Worm (Caenorhabditis elegans) whole organism, L3 larva: ENCODE data around the gene D2085.7.

Source experiments
- R02D3.7 ChIP-seq: fragments of 150-350 bp; optimal IDR thresholded peaks from 2 replicates; lab custom pipeline; 2014; ENCODE audit warnings: missing biosample characterization, missing genetic modification characterization
- aly-2 ChIP-seq: fragments of 150-350 bp; optimal IDR thresholded peaks from 2 replicates; lab custom pipeline; 2014; ENCODE audit warnings: missing biosample characterization, missing genetic modification characterization
- ama-1 ChIP-seq: fragments of 150-350 bp; optimal IDR thresholded peaks from 2 replicates; lab custom pipeline; 2018
- ceh-16 ChIP-seq: sonication (generic microtip); optimal IDR thresholded peaks from 2 replicates; lab custom pipeline; 2017; ENCODE audit warnings: missing biosample characterization, missing genetic modification characterization
- ceh-28 ChIP-seq: fragments of 150-350 bp; optimal IDR thresholded peaks from 2 replicates; lab custom pipeline; 2014; ENCODE audit warnings: missing biosample characterization, missing genetic modification reagents, missing genetic modification characterization
- ceh-82 ChIP-seq: fragments of 150-350 bp; optimal IDR thresholded peaks from 2 replicates; lab custom pipeline; 2014; ENCODE audit warnings: missing biosample characterization, missing genetic modification characterization
- daf-12 ChIP-seq: fragments of 150-350 bp; optimal IDR thresholded peaks from 2 replicates; lab custom pipeline; 2014; ENCODE audit warnings: missing biosample characterization, missing genetic modification reagents, missing genetic modification characterization
- egl-27 ChIP-seq: sonication (generic microtip); optimal IDR thresholded peaks from 4 replicates; lab custom pipeline; 2017; ENCODE audit warnings: missing biosample characterization, missing genetic modification reagents, missing genetic modification characterization
- elt-2 ChIP-seq: sonication (generic microtip); optimal IDR thresholded peaks from 2 replicates; lab custom pipeline; 2016; ENCODE audit warnings: missing genetic modification reagents, mild to moderate bottlenecking, missing genetic modification characterization, missing compliant biosample characterization
- elt-3 ChIP-seq, 3 experiments: fragments of 150-350 bp in 1 of 3; sonication (generic microtip) in 2 of 3; optimal IDR thresholded peaks; 2 replicates in 2 of 3; 4 replicates in 1 of 3; lab custom pipeline; 2014 to 2017; ENCODE audit warnings: missing biosample characterization in 3 of 3, missing genetic modification characterization in 3 of 3
- eor-1 ChIP-seq, 2 experiments: fragments of 150-350 bp; optimal IDR thresholded peaks; 2 replicates each; lab custom pipeline; 2014 to 2018; ENCODE audit warnings: missing biosample characterization in 2 of 2, missing genetic modification characterization in 2 of 2
- fkh-10 ChIP-seq: sonication (generic microtip); optimal IDR thresholded peaks from 2 replicates; lab custom pipeline; 2017; ENCODE audit warnings: missing biosample characterization, missing genetic modification reagents, missing genetic modification characterization
- fos-1 ChIP-seq: fragments of 150-350 bp; optimal IDR thresholded peaks from 2 replicates; lab custom pipeline; 2014; ENCODE audit warnings: missing biosample characterization, missing genetic modification characterization
- jun-1 ChIP-seq: fragments of 150-350 bp; optimal IDR thresholded peaks from 2 replicates; lab custom pipeline; 2014; ENCODE audit warnings: missing biosample characterization, missing genetic modification reagents, missing genetic modification characterization
- lin-15B ChIP-seq: fragments of 150-350 bp; optimal IDR thresholded peaks from 2 replicates; lab custom pipeline; 2014; ENCODE audit warnings: missing biosample characterization, missing genetic modification characterization
- lsy-12 ChIP-seq: sonication (generic microtip); optimal IDR thresholded peaks from 2 replicates; lab custom pipeline; 2016; ENCODE audit warnings: mild to moderate bottlenecking, missing genetic modification characterization, missing compliant biosample characterization
- mml-1 ChIP-seq: fragments of 150-350 bp; sonication (generic microtip); optimal IDR thresholded peaks from 3 replicates; lab custom pipeline; 2014; ENCODE audit warnings: missing biosample characterization, missing genetic modification characterization
- nfya-1 ChIP-seq: sonication (generic microtip); optimal IDR thresholded peaks from 2 replicates; lab custom pipeline; 2017; ENCODE audit warnings: missing genetic modification characterization, mild to moderate bottlenecking, missing compliant biosample characterization, antibody characterized with exemption, moderate library complexity; ENCODE audit not compliant: insufficient read depth
- nhr-11 ChIP-seq: fragments of 150-350 bp; optimal IDR thresholded peaks from 2 replicates; lab custom pipeline; 2014; ENCODE audit warnings: missing biosample characterization, missing genetic modification characterization
- nhr-237 ChIP-seq: fragments of 150-350 bp; optimal IDR thresholded peaks from 2 replicates; lab custom pipeline; 2014; ENCODE audit warnings: missing biosample characterization, missing genetic modification characterization
- nhr-25 ChIP-seq: sonication (generic microtip); optimal IDR thresholded peaks from 2 replicates; lab custom pipeline; 2017; ENCODE audit warnings: missing biosample characterization, missing genetic modification characterization
- nhr-43 ChIP-seq: sonication (generic microtip); optimal IDR thresholded peaks from 2 replicates; lab custom pipeline; 2016; ENCODE audit warnings: mild to moderate bottlenecking, missing genetic modification characterization, missing compliant biosample characterization; ENCODE audit not compliant: poor library complexity, severe bottlenecking
- nhr-76 ChIP-seq: fragments of 150-350 bp; sonication (generic microtip); optimal IDR thresholded peaks from 5 replicates; lab custom pipeline; 2014; ENCODE audit warnings: missing biosample characterization, missing genetic modification characterization
- nhr-77 ChIP-seq: fragments of 150-350 bp; optimal IDR thresholded peaks from 2 replicates; lab custom pipeline; 2014; ENCODE audit warnings: missing biosample characterization, missing genetic modification characterization
- pha-4 ChIP-seq: fragments of 150-350 bp; optimal IDR thresholded peaks from 2 replicates; lab custom pipeline; 2014; ENCODE audit warnings: missing biosample characterization, missing genetic modification reagents, missing genetic modification characterization
- pqm-1 ChIP-seq: fragments of 150-350 bp; optimal IDR thresholded peaks from 2 replicates; lab custom pipeline; 2017; ENCODE audit warnings: missing biosample characterization, missing genetic modification characterization, inconsistent platforms
- sea-2 ChIP-seq: fragments of 150-350 bp; sonication (generic microtip); optimal IDR thresholded peaks from 4 replicates; lab custom pipeline; 2014; ENCODE audit warnings: missing biosample characterization, missing genetic modification reagents, missing genetic modification characterization
- skn-1 ChIP-seq: fragments of 150-350 bp; optimal IDR thresholded peaks from 2 replicates; lab custom pipeline; 2014; ENCODE audit warnings: missing biosample characterization, missing genetic modification characterization
- snpc-4 ChIP-seq: fragments of 150-350 bp; optimal IDR thresholded peaks from 2 replicates; lab custom pipeline; 2014; ENCODE audit warnings: missing biosample characterization, missing genetic modification characterization
- tbx-2 ChIP-seq: sonication (generic microtip); optimal IDR thresholded peaks from 2 replicates; lab custom pipeline; 2016; ENCODE audit warnings: mild to moderate bottlenecking, missing genetic modification characterization, missing compliant biosample characterization
- unc-39 ChIP-seq: sonication (generic microtip); optimal IDR thresholded peaks from 4 replicates; lab custom pipeline; 2017; ENCODE audit warnings: missing biosample characterization, missing genetic modification characterization
- zag-1 ChIP-seq: fragments of 150-350 bp; optimal IDR thresholded peaks from 2 replicates; lab custom pipeline; 2014; ENCODE audit warnings: missing biosample characterization, missing genetic modification characterization
- ztf-11 ChIP-seq: fragments of 150-350 bp; optimal IDR thresholded peaks from 2 replicates; lab custom pipeline; 2014; ENCODE audit warnings: missing biosample characterization, missing genetic modification characterization
- ztf-4 ChIP-seq: fragments of 150-350 bp; optimal IDR thresholded peaks from 2 replicates; lab custom pipeline; 2014; ENCODE audit warnings: missing biosample characterization, missing genetic modification characterization

D2085.7 gene

DNA sequence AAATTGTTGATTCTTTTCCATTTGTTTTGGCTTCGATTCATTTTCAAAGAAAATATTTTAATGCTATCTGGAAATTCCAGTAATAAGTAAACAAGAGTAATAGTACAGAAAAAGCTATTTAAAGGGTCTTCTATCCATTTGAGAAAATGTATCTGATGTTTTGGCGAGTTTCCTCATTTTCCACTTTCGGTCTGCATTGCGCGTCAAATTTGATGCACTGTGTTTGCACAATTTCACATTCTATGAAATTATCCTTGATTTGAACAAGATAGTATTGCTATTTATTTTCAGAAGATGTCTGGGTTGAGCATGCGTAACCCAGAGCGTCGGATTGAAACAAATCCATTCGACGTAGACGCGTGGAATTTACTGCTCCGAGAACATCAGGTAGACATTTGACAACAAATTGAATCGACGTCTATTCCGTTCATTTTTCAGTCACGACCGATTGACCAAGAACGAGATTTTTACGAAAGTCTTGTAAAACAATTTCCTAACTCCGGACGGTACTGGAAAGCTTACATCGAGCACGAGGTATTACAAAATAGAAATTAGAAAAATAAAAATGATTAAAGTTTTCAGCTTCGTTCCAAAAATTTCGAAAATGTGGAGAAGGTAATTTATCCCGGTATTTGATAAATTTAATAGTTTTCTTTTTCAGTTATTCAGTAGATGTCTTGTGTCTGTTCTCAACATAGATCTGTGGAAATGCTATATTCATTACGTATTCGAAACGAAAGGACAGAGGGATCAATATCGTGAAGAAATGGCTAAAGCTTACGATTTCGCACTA is 37.4 kb upstream of the D2085.7 start, which contains the start of gene suf-1:
TSS of gene suf-1 (plus strand) at position 280 of the 793 bp plus-strand sequence.
- TF ChIP-seq ceh-82 (tag; lab: Kevin White, UChicago) (peak; percentile 22), ama-1 (peak; percentile 30), lsy-12 (peak; percentile 11), pha-4 (tag; lab: Kevin White, UChicago) (no peak), nhr-76 (tag; lab: Kevin White, UChicago) (peak; percentile 18), daf-12 (tag; lab: Kevin White, UChicago) (no peak), sea-2 (no peak), elt-2 (tag; lab: Kevin White, UChicago) (peak; percentile 24)

DNA sequence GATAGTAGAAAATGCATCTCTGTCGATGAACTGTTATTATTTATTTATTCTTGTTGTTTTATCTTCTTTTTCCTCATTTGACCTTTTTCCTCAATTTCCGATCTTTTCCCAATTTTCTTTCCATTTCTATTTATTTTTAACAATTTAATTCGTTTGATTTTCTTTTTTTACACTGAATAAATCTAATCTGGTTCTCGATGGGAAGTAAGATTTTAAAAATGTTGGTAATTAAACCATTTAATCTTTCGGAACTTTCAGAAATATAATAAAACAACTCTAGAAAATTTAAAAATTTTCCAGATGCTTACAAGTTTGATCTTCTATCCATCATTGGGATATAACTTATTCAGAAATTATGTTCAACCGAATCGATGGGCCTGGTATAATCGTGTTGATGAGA is 34.6 kb upstream of the D2085.7 start, which contains the start of gene F28C6.8:
TSS of gene F28C6.8 (plus strand) at position 301 of the 400 bp plus-strand sequence.
- no peak for TF ChIP-seq lin-15B (tag; lab: Kevin White, UChicago)
- no peak for TF ChIP-seq nhr-43 (tag; lab: Kevin White, UChicago)
- TF ChIP-seq eor-1 (tag; optimal IDR thresholded peaks at IDR 0.05; lab: Kevin White, UChicago), result no peak
- no peak for TF ChIP-seq fkh-10
- no peak for TF ChIP-seq ztf-4 (tag; lab: Kevin White, UChicago)
- TF ChIP-seq nhr-25 (tag; lab: Kevin White, UChicago), result no peak
- TF ChIP-seq snpc-4 (tag; lab: Kevin White, UChicago), result no peak
- TF ChIP-seq tbx-2 (tag; lab: Kevin White, UChicago), result no peak
- TF ChIP-seq ceh-16, result no peak
- no peak for TF ChIP-seq nhr-76 (tag; lab: Kevin White, UChicago)
- no peak for TF ChIP-seq nfya-1 (tag; lab: Kevin White, UChicago)
- no peak for TF ChIP-seq jun-1 (tag; lab: Kevin White, UChicago)
- TF ChIP-seq pqm-1, result no peak
- no peak for TF ChIP-seq elt-3 (tag; optimal IDR thresholded peaks at IDR 0.05; lab: Kevin White, UChicago)
- TF ChIP-seq ceh-82 (tag; lab: Kevin White, UChicago), result no peak
- no peak for TF ChIP-seq mml-1 (tag; lab: Kevin White, UChicago)
- no peak for TF ChIP-seq skn-1 (tag; lab: Kevin White, UChicago)
- TF ChIP-seq pha-4 (tag; lab: Kevin White, UChicago), result no peak
- TF ChIP-seq aly-2 (tag; lab: Kevin White, UChicago), result no peak
- no peak for TF ChIP-seq fos-1 (tag; lab: Kevin White, UChicago)

DNA sequence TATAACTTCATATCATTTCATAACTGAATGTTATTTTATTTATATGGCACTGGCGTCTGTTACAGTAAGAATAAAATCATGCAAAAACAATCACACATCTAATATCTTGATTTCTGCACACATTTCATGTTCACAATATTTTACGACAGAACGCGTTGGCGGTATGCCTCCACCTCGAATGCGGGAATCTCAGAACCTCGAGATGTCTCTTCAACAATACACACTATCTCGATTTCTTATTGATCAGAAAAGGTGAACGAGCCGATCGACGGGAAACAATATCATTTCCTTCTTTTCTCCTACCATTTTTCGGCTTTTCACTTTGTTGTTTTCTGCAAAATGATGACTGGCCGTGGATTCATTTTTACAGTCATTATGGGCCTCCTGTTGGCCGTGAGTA is 33.5 kb upstream of the D2085.7 start, which contains the start of gene F28C6.10:
TSS of gene F28C6.10 (plus strand) at position 301 of the 400 bp plus-strand sequence.
- TF ChIP-seq daf-12 (tag; lab: Kevin White, UChicago) (no peak), ceh-28 (tag; lab: Kevin White, UChicago) (no peak), lsy-12 (no peak)

DNA sequence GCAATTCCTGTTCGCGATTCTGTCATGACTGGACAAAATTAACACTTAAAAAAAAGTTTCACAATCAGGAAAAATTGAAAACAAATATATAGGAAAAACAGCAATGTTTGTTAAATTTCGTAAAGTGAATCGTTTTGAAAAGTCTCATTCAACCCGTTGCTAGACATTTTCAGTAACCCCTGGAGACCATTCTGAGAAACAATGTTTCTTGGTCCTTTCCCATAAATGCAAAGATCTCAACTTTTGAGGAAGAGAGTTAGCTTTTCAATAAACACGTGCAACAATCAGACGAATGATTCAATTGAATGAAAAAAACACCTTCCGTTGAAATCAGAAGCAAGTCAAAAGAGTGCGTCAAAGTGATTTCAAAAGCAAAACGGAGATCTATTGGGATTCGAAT is 31.1 kb upstream of the D2085.7 start, which contains the start of gene F28C6.9:
TSS of gene F28C6.9 (minus strand) at position 101 of the 400 bp plus-strand sequence.
- TF ChIP-seq zag-1 (tag; lab: Kevin White, UChicago) (no peak), tbx-2 (tag; lab: Kevin White, UChicago) (no peak), nfya-1 (tag; lab: Kevin White, UChicago) (no peak), nhr-43 (tag; lab: Kevin White, UChicago) (no peak), fos-1 (tag; lab: Kevin White, UChicago) (no peak), nhr-77 (tag; lab: Kevin White, UChicago) (no peak), unc-39 (tag; lab: Kevin White, UChicago) (no peak), eor-1 (tag; optimal IDR thresholded peaks at IDR 0.05; lab: Kevin White, UChicago) (no peak), sea-2 (no peak), ceh-82 (tag; lab: Kevin White, UChicago) (no peak), skn-1 (tag; lab: Kevin White, UChicago) (no peak), R02D3.7 (tag; lab: Kevin White, UChicago) (no peak), egl-27 (tag; lab: Kevin White, UChicago) (no peak), nhr-237 (tag; lab: Kevin White, UChicago) (no peak), nhr-11 (no peak), ztf-11 (no peak), ama-1 (no peak)
